Worm (Caenorhabditis elegans): ENCODE results near the gene C06A1.6.

Gene C06A1.6

ce11 chrII:10551985-10552736 is 12.3 kb downstream of the C06A1.6 start (continued):
- TF ChIP-seq set-16 (GFP tag; IDR thresholded peaks at IDR 0.05) (peak; percentile 55), hlh-30 (tag; optimal IDR thresholded peaks at IDR 0.05; ENCODE audit: insufficient read depth) (peak; percentile 99), nhr-6 (tag; optimal IDR thresholded peaks at IDR 0.05) (peak; percentile 66), D1046.2 (GFP tag; IDR thresholded peaks at IDR 0.05) (no peak), F44E2.7 (GFP tag; IDR thresholded peaks at IDR 0.05) (no peak), jun-1 (tag; optimal IDR thresholded peaks at IDR 0.05) (peak; percentile 89), pqm-1 (tag; optimal IDR thresholded peaks at IDR 0.05) (no peak), Y105C5A.15 (GFP tag; IDR thresholded peaks at IDR 0.05) (0 out of 2 replicates have a peak, but pooled peaks have one; percentile 24), nhr-77 (tag; optimal IDR thresholded peaks at IDR 0.05) (peak; percentile 94), egl-27 (tag; optimal IDR thresholded peaks at IDR 0.05) (no peak), pha-4 (GFP tag; IDR thresholded peaks at IDR 0.05) (peak; percentile 41; the same call in 1 of the 2 replicates), pha-4 (tag; optimal IDR thresholded peaks at IDR 0.05) (no peak), Y48G9A.11 (GFP tag; IDR thresholded peaks at IDR 0.05) (no peak), nhr-237 (tag; optimal IDR thresholded peaks at IDR 0.05) (no peak), Y75B8A.6 (GFP tag; IDR thresholded peaks at IDR 0.05) (0 out of 2 replicates have a peak, but pooled peaks have one; percentile 74), lin-29 (GFP tag; IDR thresholded peaks at IDR 0.05) (peak; percentile 70; the same call in 1 of the 2 replicates), mdt-29 (GFP tag; IDR thresholded peaks at IDR 0.05) (peak; percentile 55; the same call in 1 of the 2 replicates), unc-62 (GFP tag; optimal IDR thresholded peaks at IDR 0.05 in 1 of 2) (peak in 1 of 2 experiments; percentile 100), unc-62 (tag; optimal IDR thresholded peaks at IDR 0.05) (no peak), vab-7 (GFP tag; IDR thresholded peaks at IDR 0.05) (peak; percentile 46; the same call in 1 of the 2 replicates), tag-97 (GFP tag; IDR thresholded peaks at IDR 0.05) (no peak), daf-16 (GFP tag; optimal IDR thresholded peaks at IDR 0.05) (peak in 1 of 2 experiments; percentile 79), daf-16 (tag; optimal IDR thresholded peaks at IDR 0.05) (peak; percentile 86), spr-3 (GFP tag; optimal IDR thresholded peaks at IDR 0.05) (peak; percentile 26), lin-39 (tag; optimal IDR thresholded peaks at IDR 0.05) (no peak), nhr-10 (tag; optimal IDR thresholded peaks at IDR 0.05) (peak; percentile 82), F26F4.8 (GFP tag; conservative IDR thresholded peaks at IDR 0.05) (no peak), nhr-111 (GFP tag; optimal IDR thresholded peaks at IDR 0.05) (no peak), lin-1 (GFP tag; IDR thresholded peaks at IDR 0.05) (peak; percentile 77; the same call in 1 of the 2 replicates), snpc-1.2 (GFP tag; IDR thresholded peaks at IDR 0.05) (no peak), sdz-12 (GFP tag; optimal IDR thresholded peaks at IDR 0.05) (peak; percentile 7), saeg-2 (GFP tag; IDR thresholded peaks at IDR 0.05) (peak; percentile 89), hlh-11 (tag; optimal IDR thresholded peaks at IDR 0.05) (peak; percentile 96), madf-5 (GFP tag; IDR thresholded peaks at IDR 0.05) (no peak; a peak in 1 of 4 replicates), ceh-32 (tag; optimal IDR thresholded peaks at IDR 0.05; ENCODE audit: poor library complexity) (no peak), nhr-11 (tag; optimal IDR thresholded peaks at IDR 0.05) (peak; percentile 98), zag-1 (tag; optimal IDR thresholded peaks at IDR 0.05) (peak; percentile 52), unc-130 (GFP tag; optimal IDR thresholded peaks at IDR 0.05) (no peak), attf-4 (tag; optimal IDR thresholded peaks at IDR 0.05) (no peak), nhr-41 (GFP tag; IDR thresholded peaks at IDR 0.05) (peak; percentile 24; the same call in 1 of the 2 replicates), R02D3.7 (tag; optimal IDR thresholded peaks at IDR 0.05) (no peak), skn-1 (tag; optimal IDR thresholded peaks at IDR 0.05) (no peak), T20F7.1 (GFP tag; optimal IDR thresholded peaks at IDR 0.05) (peak; percentile 67), spr-1 (tag; optimal IDR thresholded peaks at IDR 0.05) (peak; percentile 63), ztf-7 (tag; optimal IDR thresholded peaks at IDR 0.05) (peak; percentile 61), nhr-76 (tag; optimal IDR thresholded peaks at IDR 0.05) (peak; percentile 64), mxl-2 (GFP tag; conservative IDR thresholded peaks at IDR 0.05) (0 out of 2 replicates have a peak, but pooled peaks have one; percentile 16), duxl-1 (tag; optimal IDR thresholded peaks at IDR 0.05; ENCODE audit: poor library complexity) (peak; percentile 70), arid-1 (GFP tag; conservative IDR thresholded peaks at IDR 0.05) (peak; percentile 28; the same call in 1 of the 2 replicates), mxl-3 (GFP tag; optimal IDR thresholded peaks at IDR 0.05) (peak; percentile 60)
